Fruit fly (Drosophila melanogaster) whole organism, embryonic: ENCODE results near the gene trk.

Source experiments
- Aef1 ChIP-seq: fragments of 200-800 bp; sonication (Bioruptor generic); IDR thresholded peaks from 3 replicates; pipeline ENCODE4 v1.3.6; 2022; ENCODE audit warnings: missing biosample characterization, missing genetic modification characterization
- BEAF-32 ChIP-seq: fragments of 200-800 bp; sonication (Bioruptor generic); optimal IDR thresholded peaks from 3 replicates; lab custom pipeline; 2017; ENCODE audit warnings: missing biosample characterization, missing genetic modification characterization, mild to moderate bottlenecking, moderate library complexity, missing genetic modification reagents
- BtbVII ChIP-seq: fragments of 200-800 bp; sonication (Bioruptor generic); optimal IDR thresholded peaks from 3 replicates; lab custom pipeline; 2017; ENCODE audit warnings: missing biosample characterization, mild to moderate bottlenecking, missing genetic modification characterization
- CG10274 ChIP-seq: fragments of 200-800 bp; sonication (Bioruptor generic); optimal IDR thresholded peaks from 3 replicates; lab custom pipeline; 2017; ENCODE audit warnings: missing biosample characterization, mild to moderate bottlenecking, missing genetic modification characterization
- CG10979 ChIP-seq: fragments of 200-800 bp; sonication (Bioruptor generic); optimal IDR thresholded peaks from 2 replicates; lab custom pipeline; 2018; ENCODE audit warnings: missing biosample characterization, mild to moderate bottlenecking, missing genetic modification characterization, moderate library complexity
- CG11695 ChIP-seq: fragments of 200-800 bp; sonication (Bioruptor generic); IDR thresholded peaks from 3 replicates; pipeline ENCODE4 v1.3.6; 2022; ENCODE audit warnings: missing biosample characterization, missing genetic modification characterization
- CG13424 ChIP-seq: fragments of 200-800 bp; sonication (Bioruptor generic); optimal IDR thresholded peaks from 2 replicates; lab custom pipeline; 2019; ENCODE audit warnings: missing biosample characterization, mild to moderate bottlenecking, missing genetic modification characterization, moderate library complexity
- CG13894 ChIP-seq: fragments of 200-800 bp; sonication (Bioruptor generic); optimal IDR thresholded peaks from 3 replicates; lab custom pipeline; 2018; ENCODE audit warnings: missing biosample characterization, mild to moderate bottlenecking, missing genetic modification characterization, moderate library complexity
- CG1603 ChIP-seq: fragments of 200-800 bp; sonication (Bioruptor generic); optimal IDR thresholded peaks from 2 replicates; lab custom pipeline; 2019; ENCODE audit warnings: missing biosample characterization, mild to moderate bottlenecking, missing genetic modification characterization, moderate library complexity
- CG17912 ChIP-seq: fragments of 200-800 bp; sonication (Bioruptor generic); optimal IDR thresholded peaks from 2 replicates; lab custom pipeline; 2018; ENCODE audit warnings: missing biosample characterization, mild to moderate bottlenecking, missing genetic modification characterization
- CG2889 ChIP-seq: fragments of 200-800 bp; sonication (Bioruptor generic); IDR thresholded peaks from 3 replicates; pipeline ENCODE4 v1.3.6; 2022; ENCODE audit warnings: missing biosample characterization, missing genetic modification characterization
- CG31365 ChIP-seq: fragments of 200-800 bp; sonication (Bioruptor generic); optimal IDR thresholded peaks from 2 replicates; lab custom pipeline; 2018; ENCODE audit warnings: missing biosample characterization, mild to moderate bottlenecking, missing genetic modification characterization
- CG33557 ChIP-seq: fragments of 200-800 bp; sonication (Bioruptor generic); optimal IDR thresholded peaks from 2 replicates; lab custom pipeline; 2019; ENCODE audit warnings: missing biosample characterization, mild to moderate bottlenecking, missing genetic modification characterization, moderate library complexity
- CG34224 ChIP-seq: fragments of 200-800 bp; sonication (Bioruptor generic); IDR thresholded peaks from 3 replicates; pipeline ENCODE4 v1.3.6; 2022; ENCODE audit warnings: missing biosample characterization, missing genetic modification characterization; ENCODE audit not compliant: partially characterized antibody
- CG34376 ChIP-seq: fragments of 200-800 bp; sonication (Bioruptor generic); optimal IDR thresholded peaks from 2 replicates; lab custom pipeline; 2018; ENCODE audit warnings: missing biosample characterization, mild to moderate bottlenecking, missing genetic modification characterization
- CG34422 ChIP-seq: fragments of 200-800 bp; sonication (Bioruptor generic); IDR thresholded peaks from 3 replicates; pipeline ENCODE4 v1.3.6; 2022; ENCODE audit warnings: missing biosample characterization, missing genetic modification characterization
- CG6765 ChIP-seq: fragments of 200-800 bp; sonication (Bioruptor generic); optimal IDR thresholded peaks from 3 replicates; lab custom pipeline; 2017; ENCODE audit warnings: missing biosample characterization, mild to moderate bottlenecking, missing genetic modification characterization
- CG8290 ChIP-seq, 3 experiments: fragments of 200-800 bp; sonication (Bioruptor generic); optimal IDR thresholded peaks; 2 replicates each; lab custom pipeline; 2016 to 2019; ENCODE audit warnings: missing biosample characterization in 3 of 3, missing genetic modification characterization in 3 of 3, mild to moderate bottlenecking in 2 of 3, moderate library complexity in 1 of 3
- CG9932 ChIP-seq: fragments of 200-800 bp; sonication (Bioruptor generic); IDR thresholded peaks from 2 replicates; pipeline ENCODE4 v1.3.6; 2022; ENCODE audit warnings: missing biosample characterization, missing genetic modification characterization
- CTCF ChIP-seq: fragments of 200-800 bp; sonication (Bioruptor generic); optimal IDR thresholded peaks from 2 replicates; lab custom pipeline; 2017; ENCODE audit warnings: missing biosample characterization, mild to moderate bottlenecking, missing genetic modification characterization, moderate library complexity
- Dbx ChIP-seq: fragments of 200-800 bp; sonication (Bioruptor generic); IDR thresholded peaks from 3 replicates; pipeline ENCODE4 v1.3.6; 2022; ENCODE audit warnings: missing biosample characterization, missing genetic modification characterization
- E2f2 ChIP-seq: fragments of 200-800 bp; sonication (Bioruptor generic); IDR thresholded peaks from 2 replicates; pipeline ENCODE4 v1.3.6; 2022; ENCODE audit warnings: missing biosample characterization, missing genetic modification characterization
- Gsc ChIP-seq: fragments of 200-800 bp; sonication (Bioruptor generic); IDR thresholded peaks from 2 replicates; pipeline ENCODE4 v1.3.6; 2022; ENCODE audit warnings: missing biosample characterization, missing genetic modification characterization
- Hey ChIP-seq: fragments of 200-800 bp; sonication (Bioruptor generic); optimal IDR thresholded peaks from 3 replicates; lab custom pipeline; 2018; ENCODE audit warnings: missing biosample characterization, mild to moderate bottlenecking, missing genetic modification characterization
- Hmr ChIP-seq: fragments of 200-800 bp; sonication (Bioruptor generic); optimal IDR thresholded peaks from 3 replicates; lab custom pipeline; 2017; ENCODE audit warnings: mild to moderate bottlenecking, missing biosample characterization, missing genetic modification reagents, missing genetic modification characterization
- Kr ChIP-seq: fragments of 200-800 bp; sonication (Bioruptor generic); optimal IDR thresholded peaks from 2 replicates; lab custom pipeline; 2017; ENCODE audit warnings: missing biosample characterization, mild to moderate bottlenecking, missing genetic modification characterization
- MBD-R2 ChIP-seq: fragments of 200-800 bp; sonication (Bioruptor generic); IDR thresholded peaks from 2 replicates; pipeline ENCODE4 v1.3.6; 2022; ENCODE audit warnings: missing biosample characterization, missing genetic modification characterization
- Meics ChIP-seq: fragments of 200-800 bp; sonication (Bioruptor generic); optimal IDR thresholded peaks from 2 replicates; lab custom pipeline; 2017; ENCODE audit warnings: missing biosample characterization, mild to moderate bottlenecking, missing genetic modification characterization
- Myb ChIP-seq: fragments of 200-800 bp; sonication (Bioruptor generic); optimal IDR thresholded peaks from 2 replicates; lab custom pipeline; 2016; ENCODE audit warnings: missing biosample characterization, missing genetic modification characterization
- Pdp1 ChIP-seq, 2 experiments: fragments of 200-800 bp; sonication (Bioruptor generic); optimal IDR thresholded peaks; 3 replicates each; lab custom pipeline; 2016; ENCODE audit warnings: missing biosample characterization in 2 of 2, missing genetic modification characterization in 2 of 2, mild to moderate bottlenecking in 1 of 2, moderate library complexity in 1 of 2
- Poxn ChIP-seq: fragments of 200-800 bp; sonication (Bioruptor generic); IDR thresholded peaks from 2 replicates; pipeline ENCODE4 v1.3.6; 2022; ENCODE audit warnings: missing biosample characterization, missing genetic modification characterization
- Sin3A ChIP-seq: fragments of >200 bp; optimal IDR thresholded peaks from 2 replicates; lab custom pipeline; 2018
- Trl ChIP-seq, 3 experiments: fragments of >200 bp in 2 of 3; fragments of 200-800 bp in 1 of 3; sonication (Bioruptor generic) in 1 of 3; optimal IDR thresholded peaks; 2 replicates in 1 of 3; 3 replicates in 2 of 3; lab custom pipeline; 2016 to 2017; ENCODE audit warnings: missing biosample characterization in 1 of 3, missing genetic modification characterization in 1 of 3
- abd-A ChIP-seq: fragments of 200-800 bp; sonication (Bioruptor generic); optimal IDR thresholded peaks from 3 replicates; lab custom pipeline; 2019; ENCODE audit warnings: missing biosample characterization, mild to moderate bottlenecking, missing genetic modification characterization, moderate library complexity
- ac ChIP-seq: fragments of 200-800 bp; sonication (Bioruptor generic); optimal IDR thresholded peaks from 3 replicates; lab custom pipeline; 2017; ENCODE audit warnings: missing biosample characterization, mild to moderate bottlenecking, missing genetic modification characterization
- ash1 ChIP-seq: fragments of 200-800 bp; sonication (Bioruptor generic); optimal IDR thresholded peaks from 2 replicates; lab custom pipeline; 2018; ENCODE audit warnings: missing biosample characterization, mild to moderate bottlenecking, missing genetic modification characterization
- bcd ChIP-seq: fragments of 200-800 bp; sonication (Bioruptor generic); optimal IDR thresholded peaks from 2 replicates; lab custom pipeline; 2017; ENCODE audit warnings: missing biosample characterization, mild to moderate bottlenecking, missing genetic modification characterization
- fd3F ChIP-seq: fragments of 200-800 bp; sonication (Bioruptor generic); optimal IDR thresholded peaks from 2 replicates; lab custom pipeline; 2018; ENCODE audit warnings: missing biosample characterization, mild to moderate bottlenecking, missing genetic modification characterization, moderate library complexity
- fru ChIP-seq: fragments of >200 bp; optimal IDR thresholded peaks from 2 replicates; lab custom pipeline; 2017
- ftz-f1 ChIP-seq: fragments of 200-800 bp; sonication (Bioruptor generic); optimal IDR thresholded peaks from 2 replicates; lab custom pipeline; 2016; ENCODE audit warnings: missing biosample characterization, missing genetic modification characterization
- gce ChIP-seq: fragments of 200-800 bp; sonication (Bioruptor generic); IDR thresholded peaks from 3 replicates; pipeline ENCODE4 v1.3.6; 2022; ENCODE audit warnings: missing biosample characterization, missing genetic modification characterization
- nau ChIP-seq: fragments of 200-800 bp; sonication (Bioruptor generic); optimal IDR thresholded peaks from 3 replicates; lab custom pipeline; 2017; ENCODE audit warnings: missing biosample characterization, mild to moderate bottlenecking, missing genetic modification characterization, missing genetic modification reagents
- nom ChIP-seq: fragments of 200-800 bp; sonication (Bioruptor generic); optimal IDR thresholded peaks from 2 replicates; lab custom pipeline; 2017; ENCODE audit warnings: missing biosample characterization, missing genetic modification characterization, mild to moderate bottlenecking, moderate library complexity, missing genetic modification reagents
- pho ChIP-seq: fragments of 200-800 bp; sonication (Bioruptor generic); optimal IDR thresholded peaks from 2 replicates; lab custom pipeline; 2016; ENCODE audit warnings: missing biosample characterization, missing genetic modification characterization
- sd ChIP-seq: fragments of 200-800 bp; sonication (Bioruptor generic); optimal IDR thresholded peaks from 3 replicates; lab custom pipeline; 2018; ENCODE audit warnings: missing biosample characterization, mild to moderate bottlenecking, missing genetic modification characterization, moderate library complexity
- sens ChIP-seq: fragments of 200-800 bp; sonication (Bioruptor generic); peaks from one replicate; lab custom pipeline; 2016; ENCODE audit warnings: missing biosample characterization, missing genetic modification characterization
- shn ChIP-seq: fragments of 200-800 bp; sonication (Bioruptor generic); optimal IDR thresholded peaks from 3 replicates; lab custom pipeline; 2016; ENCODE audit warnings: missing biosample characterization, missing genetic modification characterization
- sima ChIP-seq: fragments of 200-800 bp; sonication (Bioruptor generic); optimal IDR thresholded peaks from 2 replicates; lab custom pipeline; 2016; ENCODE audit warnings: missing biosample characterization, missing genetic modification characterization
- sqz ChIP-seq: fragments of 200-800 bp; sonication (Bioruptor generic); optimal IDR thresholded peaks from 3 replicates; lab custom pipeline; 2018; ENCODE audit warnings: missing biosample characterization, mild to moderate bottlenecking, missing genetic modification characterization
- stwl ChIP-seq: fragments of 200-800 bp; sonication (Bioruptor generic); optimal IDR thresholded peaks from 3 replicates; lab custom pipeline; 2018; ENCODE audit warnings: missing biosample characterization, mild to moderate bottlenecking, missing genetic modification characterization, moderate library complexity

trk gene

dm6 chr2L:10272224-10272623, at the start of gene trk:
TSS of gene trk (minus strand) at chr2L:10272324.
- TF ChIP-seq CG6765 (GFP tag; lab: Kevin White, UChicago), result no peak
- no peak for TF ChIP-seq Hey
- TF ChIP-seq Myb (GFP tag; lab: Kevin White, UChicago), result no peak
- TF ChIP-seq ac, result no peak
- no peak for TF ChIP-seq gce (GFP tag; lab: Robert Waterston, UW)
- TF ChIP-seq stwl (tag; lab: Kevin White, UChicago), result no peak
- TF ChIP-seq CG34224 (GFP tag; lab: Robert Waterston, UW), result no peak
- TF ChIP-seq ash1 (GFP tag; lab: Kevin White, UChicago), result no peak
- TF ChIP-seq sqz (GFP tag; lab: Kevin White, UChicago), result no peak
- TF ChIP-seq MBD-R2 (GFP tag; lab: Robert Waterston, UW), result no peak
- no peak for TF ChIP-seq Trl (optimal IDR thresholded peaks at IDR 0.05; lab: Kevin White, UChicago)
- no peak for TF ChIP-seq Trl (GFP tag; optimal IDR thresholded peaks at IDR 0.05; lab: Kevin White, UChicago)
- no peak for TF ChIP-seq CG11695
- TF ChIP-seq nau (GFP tag; lab: Kevin White, UChicago), result no peak
- no peak for TF ChIP-seq CG9932 (GFP tag; lab: Robert Waterston, UW)
- TF ChIP-seq BEAF-32 (GFP tag; lab: Kevin White, UChicago), result no peak
- TF ChIP-seq Pdp1 (GFP tag; optimal IDR thresholded peaks at IDR 0.05; lab: Kevin White, UChicago), result no peak
- TF ChIP-seq CG34422 (GFP tag; lab: Robert Waterston, UW), result no peak
- TF ChIP-seq, all 482 proteins: peak for 0

- no peak for TF ChIP-seq CG2889 (GFP tag; lab: Robert Waterston, UW)
- TF ChIP-seq sima (GFP tag; lab: Kevin White, UChicago), result no peak
- TF ChIP-seq BtbVII (GFP tag; lab: Kevin White, UChicago), result peak; percentile 59
- peak; percentile 91 for TF ChIP-seq CG34376 (GFP tag; lab: Kevin White, UChicago)
- no peak for TF ChIP-seq Sin3A (lab: Kevin White, UChicago)
- peak; percentile 91 for TF ChIP-seq CG10274 (GFP tag; lab: Kevin White, UChicago)
- peak; percentile 84 for TF ChIP-seq CG13894
- no peak for TF ChIP-seq CG10979 (tag; lab: Kevin White, UChicago)
- peak; percentile 24 for TF ChIP-seq pho (GFP tag; lab: Kevin White, UChicago)
- TF ChIP-seq MBD-R2 (GFP tag; lab: Robert Waterston, UW), result peak; percentile 25; the same call in 1 of the 2 replicates
- no peak for TF ChIP-seq CG33557 (GFP tag; lab: Kevin White, UChicago)
- TF ChIP-seq CG8290 (GFP tag; optimal IDR thresholded peaks at IDR 0.05; lab: Kevin White, UChicago), result no peak
- TF ChIP-seq CG8290 (tag; optimal IDR thresholded peaks at IDR 0.05; lab: Kevin White, UChicago), result peak in 1 of 2 experiments; percentile 67
- peak; percentile 60; the same call in 2 of the 3 replicates for TF ChIP-seq Aef1 (GFP tag; lab: Robert Waterston, UW)
- no peak for TF ChIP-seq fru
- TF ChIP-seq Poxn, result no peak
- TF ChIP-seq nom, result peak; percentile 69
- peak; percentile 30 for TF ChIP-seq CTCF (GFP tag; lab: Kevin White, UChicago)
- TF ChIP-seq Dbx, result peak; percentile 28; the same call in 1 of the 3 replicates
- peak; percentile 89 for TF ChIP-seq sd
- TF ChIP-seq sens (GFP tag; lab: Kevin White, UChicago), result peak; percentile 20
- TF ChIP-seq CG17912 (GFP tag; lab: Kevin White, UChicago), result peak; percentile 23
- no peak for TF ChIP-seq fd3F (GFP tag; lab: Kevin White, UChicago)
- no peak for TF ChIP-seq Gsc (GFP tag; lab: Robert Waterston, UW)
- peak; percentile 17 for TF ChIP-seq CG31365
- TF ChIP-seq Kr (GFP tag; lab: Kevin White, UChicago), result no peak
- TF ChIP-seq shn, result no peak
- TF ChIP-seq Meics (GFP tag; lab: Kevin White, UChicago), result peak; percentile 4
- peak; percentile 26; the same call in 1 of the 2 replicates for TF ChIP-seq E2f2 (GFP tag; lab: Robert Waterston, UW)
- no peak for TF ChIP-seq CG13424 (tag; lab: Kevin White, UChicago)
- TF ChIP-seq Hmr (GFP tag; lab: Kevin White, UChicago), result peak; percentile 38
- TF ChIP-seq abd-A, result no peak
- peak; percentile 80 for TF ChIP-seq ftz-f1 (GFP tag; lab: Kevin White, UChicago)
- no peak for TF ChIP-seq bcd (GFP tag; lab: Kevin White, UChicago)
- TF ChIP-seq CG1603 (tag; lab: Kevin White, UChicago), result no peak
Measured at dm6 chr2L:10321612-10322011, 49.5 kb upstream of the trk start.
